Fruit fly (Drosophila melanogaster) whole organism, embryonic: ENCODE results near the gene CG13801.
A peak's percentile ranks its signal among the peaks of the same experiment; 100 is the strongest.

Source experiments
- Adf1 ChIP-seq: fragments of 200-800 bp; sonication (Bioruptor generic); IDR thresholded peaks from 2 replicates; pipeline ENCODE4 v1.3.6; 2022; ENCODE audit warnings: missing biosample characterization, missing genetic modification characterization
- CG10267 ChIP-seq: fragments of 200-800 bp; sonication (Bioruptor generic); optimal IDR thresholded peaks from 2 replicates; lab custom pipeline; 2018; ENCODE audit warnings: missing biosample characterization, mild to moderate bottlenecking, missing genetic modification characterization, moderate library complexity
- CG10543 ChIP-seq: fragments of 200-800 bp; sonication (Bioruptor generic); optimal IDR thresholded peaks from 3 replicates; lab custom pipeline; 2017; ENCODE audit warnings: missing biosample characterization, mild to moderate bottlenecking, missing genetic modification characterization, moderate library complexity
- CG10979 ChIP-seq: fragments of 200-800 bp; sonication (Bioruptor generic); optimal IDR thresholded peaks from 2 replicates; lab custom pipeline; 2018; ENCODE audit warnings: missing biosample characterization, mild to moderate bottlenecking, missing genetic modification characterization, moderate library complexity
- CG11398 ChIP-seq: fragments of 200-800 bp; sonication (Bioruptor generic); optimal IDR thresholded peaks from 2 replicates; lab custom pipeline; 2016; ENCODE audit warnings: missing biosample characterization, missing genetic modification characterization
- CG12769 ChIP-seq: fragments of 200-800 bp; sonication (Bioruptor generic); optimal IDR thresholded peaks from 2 replicates; lab custom pipeline; 2019; ENCODE audit warnings: missing biosample characterization, mild to moderate bottlenecking, missing genetic modification characterization, moderate library complexity
- CG13123 ChIP-seq: fragments of 200-800 bp; sonication (Bioruptor generic); optimal IDR thresholded peaks from 2 replicates; lab custom pipeline; 2016; ENCODE audit warnings: missing biosample characterization, missing genetic modification characterization
- CG1603 ChIP-seq: fragments of 200-800 bp; sonication (Bioruptor generic); optimal IDR thresholded peaks from 2 replicates; lab custom pipeline; 2019; ENCODE audit warnings: missing biosample characterization, mild to moderate bottlenecking, missing genetic modification characterization, moderate library complexity
- CG16779 ChIP-seq: fragments of 200-800 bp; sonication (Bioruptor generic); IDR thresholded peaks from 2 replicates; pipeline ENCODE4 v1.3.6; 2022; ENCODE audit warnings: missing biosample characterization, missing genetic modification characterization
- CG17328 ChIP-seq: fragments of 200-800 bp; sonication (Bioruptor generic); IDR thresholded peaks from 2 replicates; pipeline ENCODE4 v1.3.6; 2022; ENCODE audit warnings: missing biosample characterization, missing genetic modification characterization
- CG17802 ChIP-seq: fragments of 200-800 bp; sonication (Bioruptor generic); optimal IDR thresholded peaks from 2 replicates; lab custom pipeline; 2018; ENCODE audit warnings: missing biosample characterization, mild to moderate bottlenecking, missing genetic modification characterization, moderate library complexity
- CG17912 ChIP-seq: fragments of 200-800 bp; sonication (Bioruptor generic); optimal IDR thresholded peaks from 2 replicates; lab custom pipeline; 2018; ENCODE audit warnings: missing biosample characterization, mild to moderate bottlenecking, missing genetic modification characterization
- CG3163 ChIP-seq: fragments of 200-800 bp; sonication (Bioruptor generic); optimal IDR thresholded peaks from 3 replicates; lab custom pipeline; 2016; ENCODE audit warnings: missing biosample characterization, missing genetic modification characterization
- CG34422 ChIP-seq: fragments of 200-800 bp; sonication (Bioruptor generic); IDR thresholded peaks from 3 replicates; pipeline ENCODE4 v1.3.6; 2022; ENCODE audit warnings: missing biosample characterization, missing genetic modification characterization
- CG5953 ChIP-seq: fragments of 200-800 bp; sonication (Bioruptor generic); IDR thresholded peaks from 2 replicates; pipeline ENCODE4 v1.3.6; 2022; ENCODE audit warnings: missing biosample characterization, missing genetic modification characterization
- CG6175 ChIP-seq: fragments of 200-800 bp; sonication (Bioruptor generic); IDR thresholded peaks from 3 replicates; pipeline ENCODE4 v1.3.6; 2022; ENCODE audit warnings: missing biosample characterization, missing genetic modification characterization
- CG6654 ChIP-seq: fragments of 200-800 bp; sonication (Bioruptor generic); optimal IDR thresholded peaks from 2 replicates; lab custom pipeline; 2017; ENCODE audit warnings: missing biosample characterization, mild to moderate bottlenecking, missing genetic modification characterization
- CG7839 ChIP-seq: fragments of 200-800 bp; sonication (Bioruptor generic); optimal IDR thresholded peaks from 3 replicates; lab custom pipeline; 2018; ENCODE audit warnings: missing biosample characterization, mild to moderate bottlenecking, missing genetic modification characterization, moderate library complexity
- CG8089 ChIP-seq: fragments of 200-800 bp; sonication (Bioruptor generic); optimal IDR thresholded peaks from 3 replicates; lab custom pipeline; 2016; ENCODE audit warnings: missing biosample characterization, missing genetic modification characterization
- CG8359 ChIP-seq: fragments of 200-800 bp; sonication (Bioruptor generic); optimal IDR thresholded peaks from 2 replicates; lab custom pipeline; 2017; ENCODE audit warnings: missing biosample characterization, mild to moderate bottlenecking, missing genetic modification characterization, borderline replicate concordance
- Chrac-16 ChIP-seq: fragments of 200-800 bp; sonication (Bioruptor generic); optimal IDR thresholded peaks from 3 replicates; lab custom pipeline; 2016; ENCODE audit warnings: missing biosample characterization, missing genetic modification characterization
- Dad ChIP-seq: fragments of 200-800 bp; sonication (Bioruptor generic); optimal IDR thresholded peaks from 3 replicates; lab custom pipeline; 2016; ENCODE audit warnings: missing biosample characterization, missing genetic modification characterization
- Dll ChIP-seq: fragments of 200-800 bp; sonication (Bioruptor generic); IDR thresholded peaks from 4 replicates; pipeline ENCODE4 v1.3.6; 2022; ENCODE audit warnings: missing biosample characterization, missing genetic modification characterization; ENCODE audit not compliant: partially characterized antibody
- HLHmδ ChIP-seq: fragments of 200-800 bp; sonication (Bioruptor generic); optimal IDR thresholded peaks from 2 replicates; lab custom pipeline; 2018; ENCODE audit warnings: missing biosample characterization, mild to moderate bottlenecking, missing genetic modification characterization, moderate library complexity
- Hey ChIP-seq: fragments of 200-800 bp; sonication (Bioruptor generic); optimal IDR thresholded peaks from 3 replicates; lab custom pipeline; 2018; ENCODE audit warnings: missing biosample characterization, mild to moderate bottlenecking, missing genetic modification characterization
- Hr39 ChIP-seq: fragments of >200 bp; optimal IDR thresholded peaks from 2 replicates; lab custom pipeline; 2017
- Jarid2 ChIP-seq: fragments of 200-800 bp; sonication (Bioruptor generic); optimal IDR thresholded peaks from 3 replicates; lab custom pipeline; 2017; ENCODE audit warnings: mild to moderate bottlenecking, missing biosample characterization, missing genetic modification reagents, missing genetic modification characterization
- Max ChIP-seq: fragments of 200-800 bp; sonication (Bioruptor generic); optimal IDR thresholded peaks from 2 replicates; lab custom pipeline; 2016; ENCODE audit warnings: missing biosample characterization, mild to moderate bottlenecking, missing genetic modification characterization
- Nf-YC ChIP-seq: fragments of 200-800 bp; optimal IDR thresholded peaks from 3 replicates; lab custom pipeline; 2019; ENCODE audit warnings: missing biosample characterization, mild to moderate bottlenecking, missing genetic modification characterization, moderate library complexity
- Pdp1 ChIP-seq, 2 experiments: fragments of 200-800 bp; sonication (Bioruptor generic); optimal IDR thresholded peaks; 3 replicates each; lab custom pipeline; 2016; ENCODE audit warnings: missing biosample characterization in 2 of 2, missing genetic modification characterization in 2 of 2, mild to moderate bottlenecking in 1 of 2, moderate library complexity in 1 of 2
- Ptx1 ChIP-seq: fragments of 200-800 bp; sonication (Bioruptor generic); IDR thresholded peaks from 2 replicates; pipeline ENCODE4 v1.3.6; 2022; ENCODE audit warnings: missing biosample characterization, missing genetic modification characterization
- Rfx ChIP-seq: fragments of 200-800 bp; sonication (Bioruptor generic); IDR thresholded peaks from 2 replicates; pipeline ENCODE4 v1.3.6; 2022; ENCODE audit warnings: missing biosample characterization, missing genetic modification characterization
- Spps ChIP-seq: fragments of 200-800 bp; sonication (Bioruptor generic); optimal IDR thresholded peaks from 2 replicates; lab custom pipeline; 2018; ENCODE audit warnings: missing biosample characterization, mild to moderate bottlenecking, missing genetic modification characterization
- Sry-δ ChIP-seq: fragments of 200-800 bp; sonication (Bioruptor generic); optimal IDR thresholded peaks from 2 replicates; lab custom pipeline; 2016; ENCODE audit warnings: missing biosample characterization, missing genetic modification characterization
- az2 ChIP-seq: fragments of 200-800 bp; sonication (Bioruptor generic); optimal IDR thresholded peaks from 3 replicates; lab custom pipeline; 2016; ENCODE audit warnings: missing biosample characterization, missing genetic modification characterization
- cas ChIP-seq: fragments of 200-800 bp; sonication (Bioruptor generic); IDR thresholded peaks from 2 replicates; pipeline ENCODE4 v1.3.6; 2022; ENCODE audit warnings: missing biosample characterization, missing genetic modification characterization
- chm ChIP-seq: fragments of 200-800 bp; sonication (Bioruptor generic); IDR thresholded peaks from 2 replicates; pipeline ENCODE4 v1.3.6; 2022; ENCODE audit warnings: missing biosample characterization, missing genetic modification characterization
- da ChIP-seq: fragments of 200-800 bp; sonication (Bioruptor generic); optimal IDR thresholded peaks from 2 replicates; lab custom pipeline; 2016; ENCODE audit warnings: missing biosample characterization, missing genetic modification characterization
- dimm ChIP-seq: fragments of 200-800 bp; sonication (Bioruptor generic); IDR thresholded peaks from 2 replicates; pipeline ENCODE4 v1.3.6; 2022; ENCODE audit warnings: missing biosample characterization, missing genetic modification characterization
- dm ChIP-seq: fragments of 200-800 bp; sonication (Bioruptor generic); optimal IDR thresholded peaks from 3 replicates; lab custom pipeline; 2016; ENCODE audit warnings: missing biosample characterization, missing genetic modification characterization
- ftz-f1 ChIP-seq: fragments of 200-800 bp; sonication (Bioruptor generic); optimal IDR thresholded peaks from 2 replicates; lab custom pipeline; 2016; ENCODE audit warnings: missing biosample characterization, missing genetic modification characterization
- jing ChIP-seq: fragments of 200-800 bp; sonication (Bioruptor generic); optimal IDR thresholded peaks from 2 replicates; lab custom pipeline; 2018; ENCODE audit warnings: missing biosample characterization, mild to moderate bottlenecking, missing genetic modification characterization
- lab ChIP-seq: fragments of 200-800 bp; sonication (Bioruptor generic); optimal IDR thresholded peaks from 3 replicates; lab custom pipeline; 2017; ENCODE audit warnings: missing biosample characterization, missing genetic modification characterization, mild to moderate bottlenecking, moderate library complexity, missing genetic modification reagents
- lbe ChIP-seq: fragments of 200-800 bp; sonication (Bioruptor generic); optimal IDR thresholded peaks from 2 replicates; lab custom pipeline; 2016; ENCODE audit warnings: missing biosample characterization, mild to moderate bottlenecking, missing genetic modification characterization
- peb ChIP-seq: fragments of 200-800 bp; sonication (Bioruptor generic); IDR thresholded peaks from 2 replicates; pipeline ENCODE4 v1.3.6; 2022; ENCODE audit warnings: missing biosample characterization, missing genetic modification characterization
- psq ChIP-seq: fragments of 200-800 bp; sonication (Bioruptor generic); optimal IDR thresholded peaks from 2 replicates; lab custom pipeline; 2017; ENCODE audit warnings: missing biosample characterization, missing genetic modification characterization
- sisA ChIP-seq: fragments of 200-800 bp; sonication (Bioruptor generic); IDR thresholded peaks from 2 replicates; pipeline ENCODE4 v1.3.6; 2022; ENCODE audit warnings: missing biosample characterization, missing genetic modification characterization
- sr ChIP-seq: fragments of 200-800 bp; sonication (Bioruptor generic); IDR thresholded peaks from 3 replicates; pipeline ENCODE4 v1.3.6; 2022; ENCODE audit warnings: missing biosample characterization, missing genetic modification characterization
- ssp ChIP-seq: fragments of 200-800 bp; sonication (Bioruptor generic); IDR thresholded peaks from 2 replicates; pipeline ENCODE4 v1.3.6; 2022; ENCODE audit warnings: missing biosample characterization, missing genetic modification characterization
- sug ChIP-seq: fragments of 200-800 bp; optimal IDR thresholded peaks from 2 replicates; lab custom pipeline; 2019; ENCODE audit warnings: missing biosample characterization, mild to moderate bottlenecking, missing genetic modification characterization, moderate library complexity
- trh ChIP-seq: fragments of 200-800 bp; sonication (Bioruptor generic); optimal IDR thresholded peaks from 2 replicates; lab custom pipeline; 2016; ENCODE audit warnings: missing biosample characterization, missing genetic modification characterization
- zfh2 ChIP-seq: fragments of 200-800 bp; sonication (Bioruptor generic); optimal IDR thresholded peaks from 2 replicates; lab custom pipeline; 2016; ENCODE audit warnings: missing biosample characterization, missing genetic modification characterization

CG13801 gene

DNA sequence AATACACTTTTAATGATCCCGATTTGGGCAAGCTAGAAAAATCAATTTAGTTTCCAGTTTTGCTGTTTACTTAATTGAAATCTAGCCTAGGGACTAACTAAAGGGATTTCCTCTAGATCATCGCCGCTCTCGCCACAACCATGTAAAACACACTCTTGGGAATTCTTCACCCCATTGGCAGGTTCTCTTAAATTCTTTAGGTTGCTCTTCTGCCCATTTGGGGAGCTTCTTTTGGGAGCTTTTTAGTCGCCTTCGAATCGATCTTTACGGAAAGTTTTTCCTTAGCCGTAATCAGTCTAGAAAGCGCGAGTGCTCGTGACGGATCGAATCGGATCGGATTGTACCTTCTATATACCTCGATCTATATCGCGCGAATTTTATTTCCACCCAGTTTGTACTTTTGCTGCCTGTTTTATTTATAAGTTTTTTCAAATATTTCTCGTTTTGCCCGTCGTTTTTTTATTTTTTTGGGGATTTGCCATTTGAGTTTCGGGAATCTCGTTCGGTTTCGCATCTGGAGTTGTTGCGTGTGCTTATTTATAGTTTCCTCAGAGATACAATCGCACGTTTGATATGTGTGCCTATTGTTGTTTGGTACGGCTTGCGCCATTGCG is 40.0 kb downstream of the CG13801 start (continued):
- no peak for TF ChIP-seq psq (GFP tag; lab: Kevin White, UChicago)
- TF ChIP-seq sr, result no peak
- TF ChIP-seq CG17328 (GFP tag; lab: Robert Waterston, UW), result no peak
- no peak for TF ChIP-seq sisA
- TF ChIP-seq CG12769 (tag; lab: Kevin White, UChicago), result peak; percentile 62
- TF ChIP-seq CG8089 (GFP tag; lab: Kevin White, UChicago), result no peak
- no peak for TF ChIP-seq Chrac-16 (GFP tag; lab: Kevin White, UChicago)
- TF ChIP-seq lbe (GFP tag; lab: Kevin White, UChicago), result no peak
- TF ChIP-seq HLHmδ (GFP tag; lab: Kevin White, UChicago), result no peak
- no peak for TF ChIP-seq Adf1
- no peak for TF ChIP-seq CG8359
- TF ChIP-seq CG17912, result no peak
- no peak for TF ChIP-seq CG6654 (GFP tag; lab: Kevin White, UChicago)
- no peak for TF ChIP-seq CG34422
- TF ChIP-seq ftz-f1 (GFP tag; lab: Kevin White, UChicago), result peak; percentile 46
- TF ChIP-seq CG1603 (tag; lab: Kevin White, UChicago), result no peak
- TF ChIP-seq dimm (GFP tag; lab: Robert Waterston, UW), result no peak
- no peak for TF ChIP-seq jing (GFP tag; lab: Kevin White, UChicago)
- TF ChIP-seq Spps (tag; lab: Kevin White, UChicago), result no peak
- peak; percentile 18 for TF ChIP-seq CG10543 (GFP tag; lab: Kevin White, UChicago)
- no peak for TF ChIP-seq CG10979 (tag; lab: Kevin White, UChicago)
- TF ChIP-seq Nf-YC (tag; lab: Kevin White, UChicago), result no peak
- no peak for TF ChIP-seq zfh2 (GFP tag; lab: Kevin White, UChicago)
- no peak for TF ChIP-seq Dad
- TF ChIP-seq ssp (GFP tag; lab: Robert Waterston, UW), result no peak
- no peak for TF ChIP-seq da (GFP tag; lab: Kevin White, UChicago)
- no peak for TF ChIP-seq Max
- no peak for TF ChIP-seq cas (GFP tag; lab: Robert Waterston, UW)
- no peak for TF ChIP-seq Dll (GFP tag; lab: Robert Waterston, UW)
- TF ChIP-seq CG11398, result no peak
- no peak for TF ChIP-seq CG16779 (GFP tag; lab: Robert Waterston, UW)
- TF ChIP-seq CG17802 (tag; lab: Kevin White, UChicago), result no peak
- TF ChIP-seq Jarid2 (GFP tag; lab: Kevin White, UChicago), result peak; percentile 63
- TF ChIP-seq Sry-δ, result no peak
- TF ChIP-seq peb, result no peak
- TF ChIP-seq lab, result no peak
- no peak for TF ChIP-seq CG6175 (GFP tag; lab: Robert Waterston, UW)
- TF ChIP-seq chm (GFP tag; lab: Robert Waterston, UW), result no peak
- no peak for TF ChIP-seq Hey (tag; lab: Kevin White, UChicago)
- TF ChIP-seq sug, result peak; percentile 49
- peak; percentile 84 for TF ChIP-seq CG3163 (GFP tag; lab: Kevin White, UChicago)
- no peak for TF ChIP-seq dm (GFP tag; lab: Kevin White, UChicago)
- no peak for TF ChIP-seq CG10267 (tag; lab: Kevin White, UChicago)
- no peak for TF ChIP-seq az2 (GFP tag; lab: Kevin White, UChicago)
- TF ChIP-seq CG13123 (GFP tag; lab: Kevin White, UChicago), result no peak
- 0 out of 2 replicates have a peak, but pooled peaks have one; percentile 7 for TF ChIP-seq Rfx (GFP tag; lab: Robert Waterston, UW)
- peak in 1 of 2 experiments; percentile 41 for TF ChIP-seq Pdp1 (GFP tag; optimal IDR thresholded peaks at IDR 0.05; lab: Kevin White, UChicago)
- TF ChIP-seq CG7839 (tag; lab: Kevin White, UChicago), result no peak
- TF ChIP-seq CG5953 (GFP tag; lab: Robert Waterston, UW), result no peak
- TF ChIP-seq Ptx1 (GFP tag; lab: Robert Waterston, UW), result no peak
- TF ChIP-seq Hr39 (lab: Kevin White, UChicago), result no peak
- no peak for TF ChIP-seq trh (GFP tag; lab: Kevin White, UChicago)
